Worm (Caenorhabditis elegans): ENCODE measurements around the gene Y43F8B.15.

ce11 chrV:19431036-19431435, 30.9 kb downstream of the Y43F8B.15 start, which contains the start of gene srw-85:
- TF ChIP-seq pha-4 (tag; optimal IDR thresholded peaks at IDR 0.05) (no peak), hlh-30 (tag; optimal IDR thresholded peaks at IDR 0.05; ENCODE audit: insufficient read depth) (no peak), unc-86 (tag; optimal IDR thresholded peaks at IDR 0.05) (no peak), ceh-19 (GFP tag; optimal IDR thresholded peaks at IDR 0.05) (no peak), ceh-34 (tag; optimal IDR thresholded peaks at IDR 0.05) (no peak), hlh-6 (tag; optimal IDR thresholded peaks at IDR 0.05) (no peak), ama-1 (optimal IDR thresholded peaks at IDR 0.05) (no peak), ceh-30 (tag; optimal IDR thresholded peaks at IDR 0.05) (no peak), pat-9 (tag; optimal IDR thresholded peaks at IDR 0.05) (no peak), unc-55 (GFP tag; optimal IDR thresholded peaks at IDR 0.05) (no peak), T23F11.4 (GFP tag; optimal IDR thresholded peaks at IDR 0.05) (no peak), pag-3 (tag; optimal IDR thresholded peaks at IDR 0.05; ENCODE audit: borderline replicate concordance) (no peak)
